Worm (Caenorhabditis elegans) whole organism, midembryonic: ENCODE data around the gene ketn-1.

Experiments
- T22C8.4 ChIP-seq: fragments of 200-800 bp; sonication (Bioruptor generic); IDR thresholded peaks from 2 replicates; pipeline ENCODE4 v1.3.6; 2022; ENCODE audit warnings: missing genetic modification characterization, missing compliant biosample characterization
- cog-1 ChIP-seq: sonication (generic microtip); optimal IDR thresholded peaks from 2 replicates; lab custom pipeline; 2016; ENCODE audit warnings: missing genetic modification characterization, missing compliant biosample characterization
- flt-1 ChIP-seq: fragments of 200-800 bp; sonication (Bioruptor generic); IDR thresholded peaks from 2 replicates; pipeline ENCODE4 v1.3.6; 2022; ENCODE audit warnings: missing genetic modification characterization, missing compliant biosample characterization
- klf-2 ChIP-seq: fragments of 200-800 bp; sonication (Bioruptor generic); conservative IDR thresholded peaks from 2 replicates; pipeline ENCODE4 v1.3.6; 2022; ENCODE audit warnings: missing genetic modification reagents, missing genetic modification characterization, missing compliant biosample characterization
- ref-1 ChIP-seq: fragments of 200-800 bp; sonication (Bioruptor generic); conservative IDR thresholded peaks from 2 replicates; pipeline ENCODE4 v1.3.6; 2022; ENCODE audit warnings: missing genetic modification reagents, missing genetic modification characterization, missing compliant biosample characterization
- ztf-23 ChIP-seq: fragments of 200-800 bp; sonication (Bioruptor generic); IDR thresholded peaks from 2 replicates; pipeline ENCODE4 v1.3.6; 2022; ENCODE audit warnings: missing genetic modification reagents, missing genetic modification characterization, missing compliant biosample characterization

DNA sequence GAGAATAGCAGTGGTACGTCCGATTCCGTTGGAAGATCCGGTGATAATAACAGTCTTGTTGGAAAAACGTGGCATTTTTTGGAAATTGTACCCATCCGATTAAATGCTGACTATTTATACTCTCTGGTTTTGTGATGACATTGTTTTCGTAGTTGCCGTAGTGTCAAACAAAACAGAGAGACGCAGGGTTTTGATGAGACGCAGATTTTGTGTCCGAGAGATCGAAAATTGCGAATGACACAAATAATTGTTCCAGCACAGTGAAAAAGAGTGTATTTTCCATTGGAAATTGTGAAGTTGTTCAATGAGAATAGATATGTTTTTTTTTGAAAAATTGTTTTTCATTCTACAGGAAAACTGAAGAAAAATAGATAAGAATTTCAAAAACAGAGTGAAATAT lies 44.6 kb downstream of the ketn-1 start, which contains the start of gene R05D8.7:
- TF ChIP-seq ref-1 (GFP tag; lab: Robert Waterston, UW) = no peak
- no peak for TF ChIP-seq cog-1 (tag; lab: Kevin White, UChicago)
- no peak for TF ChIP-seq T22C8.4 (GFP tag; lab: Robert Waterston, UW)
- TF ChIP-seq flt-1 = no peak
- no peak for TF ChIP-seq ztf-23 (GFP tag; lab: Robert Waterston, UW)
- no peak for TF ChIP-seq klf-2 (GFP tag; lab: Robert Waterston, UW)
